Worm (Caenorhabditis elegans) whole organism, L3 larva: ENCODE data around the gene F22B7.9.
A peak's percentile ranks its signal among the peaks of the same experiment; 100 is the strongest.

Source experiments
- R02D3.7 ChIP-seq: fragments of 150-350 bp; optimal IDR thresholded peaks from 2 replicates; lab custom pipeline; 2014; ENCODE audit warnings: missing biosample characterization, missing genetic modification characterization
- ZK546.5 ChIP-seq: sonication (generic microtip); optimal IDR thresholded peaks from 2 replicates; lab custom pipeline; 2017; ENCODE audit warnings: missing biosample characterization, missing genetic modification characterization
- aly-2 ChIP-seq: fragments of 150-350 bp; optimal IDR thresholded peaks from 2 replicates; lab custom pipeline; 2014; ENCODE audit warnings: missing biosample characterization, missing genetic modification characterization
- ama-1 ChIP-seq: fragments of 150-350 bp; optimal IDR thresholded peaks from 2 replicates; lab custom pipeline; 2018
- ceh-16 ChIP-seq: sonication (generic microtip); optimal IDR thresholded peaks from 2 replicates; lab custom pipeline; 2017; ENCODE audit warnings: missing biosample characterization, missing genetic modification characterization
- ceh-28 ChIP-seq: fragments of 150-350 bp; optimal IDR thresholded peaks from 2 replicates; lab custom pipeline; 2014; ENCODE audit warnings: missing biosample characterization, missing genetic modification reagents, missing genetic modification characterization
- ceh-82 ChIP-seq: fragments of 150-350 bp; optimal IDR thresholded peaks from 2 replicates; lab custom pipeline; 2014; ENCODE audit warnings: missing biosample characterization, missing genetic modification characterization
- ceh-9 ChIP-seq: sonication (generic microtip); optimal IDR thresholded peaks from 2 replicates; lab custom pipeline; 2018; ENCODE audit warnings: missing biosample characterization, missing genetic modification characterization
- daf-12 ChIP-seq: fragments of 150-350 bp; optimal IDR thresholded peaks from 2 replicates; lab custom pipeline; 2014; ENCODE audit warnings: missing biosample characterization, missing genetic modification reagents, missing genetic modification characterization
- egl-27 ChIP-seq: sonication (generic microtip); optimal IDR thresholded peaks from 4 replicates; lab custom pipeline; 2017; ENCODE audit warnings: missing biosample characterization, missing genetic modification reagents, missing genetic modification characterization
- egl-5 ChIP-seq: fragments of 150-350 bp; optimal IDR thresholded peaks from 2 replicates; lab custom pipeline; 2017; ENCODE audit warnings: missing biosample characterization, missing genetic modification reagents, missing genetic modification characterization, inconsistent platforms
- elt-1 ChIP-seq: fragments of 150-350 bp; optimal IDR thresholded peaks from 2 replicates; lab custom pipeline; 2014; ENCODE audit warnings: missing biosample characterization, missing genetic modification characterization
- elt-2 ChIP-seq: sonication (generic microtip); optimal IDR thresholded peaks from 2 replicates; lab custom pipeline; 2016; ENCODE audit warnings: missing genetic modification reagents, mild to moderate bottlenecking, missing genetic modification characterization, missing compliant biosample characterization
- elt-3 ChIP-seq, 3 experiments: fragments of 150-350 bp in 1 of 3; sonication (generic microtip) in 2 of 3; optimal IDR thresholded peaks; 2 replicates in 2 of 3; 4 replicates in 1 of 3; lab custom pipeline; 2014 to 2017; ENCODE audit warnings: missing biosample characterization in 3 of 3, missing genetic modification characterization in 3 of 3
- eor-1 ChIP-seq, 2 experiments: fragments of 150-350 bp; optimal IDR thresholded peaks; 2 replicates each; lab custom pipeline; 2014 to 2018; ENCODE audit warnings: missing biosample characterization in 2 of 2, missing genetic modification characterization in 2 of 2
- fkh-10 ChIP-seq: sonication (generic microtip); optimal IDR thresholded peaks from 2 replicates; lab custom pipeline; 2017; ENCODE audit warnings: missing biosample characterization, missing genetic modification reagents, missing genetic modification characterization
- fkh-2 ChIP-seq: fragments of 150-350 bp; optimal IDR thresholded peaks from 2 replicates; lab custom pipeline; 2014; ENCODE audit warnings: missing biosample characterization, missing genetic modification reagents, missing genetic modification characterization
- fos-1 ChIP-seq: fragments of 150-350 bp; optimal IDR thresholded peaks from 2 replicates; lab custom pipeline; 2014; ENCODE audit warnings: missing biosample characterization, missing genetic modification characterization
- hmg-11 ChIP-seq: sonication (generic microtip); optimal IDR thresholded peaks from 2 replicates; lab custom pipeline; 2016; ENCODE audit warnings: missing genetic modification characterization, missing compliant biosample characterization
- jun-1 ChIP-seq: fragments of 150-350 bp; optimal IDR thresholded peaks from 2 replicates; lab custom pipeline; 2014; ENCODE audit warnings: missing biosample characterization, missing genetic modification reagents, missing genetic modification characterization
- lin-15B ChIP-seq: fragments of 150-350 bp; optimal IDR thresholded peaks from 2 replicates; lab custom pipeline; 2014; ENCODE audit warnings: missing biosample characterization, missing genetic modification characterization
- lin-39 ChIP-seq: fragments of 150-350 bp; optimal IDR thresholded peaks from 2 replicates; lab custom pipeline; 2018; ENCODE audit warnings: missing biosample characterization, missing genetic modification reagents, missing genetic modification characterization
- mdl-1 ChIP-seq: fragments of 150-350 bp; optimal IDR thresholded peaks from 2 replicates; lab custom pipeline; 2014; ENCODE audit warnings: missing biosample characterization, missing genetic modification characterization
- mml-1 ChIP-seq: fragments of 150-350 bp; sonication (generic microtip); optimal IDR thresholded peaks from 3 replicates; lab custom pipeline; 2014; ENCODE audit warnings: missing biosample characterization, missing genetic modification characterization
- nfya-1 ChIP-seq: sonication (generic microtip); optimal IDR thresholded peaks from 2 replicates; lab custom pipeline; 2017; ENCODE audit warnings: missing genetic modification characterization, mild to moderate bottlenecking, missing compliant biosample characterization, antibody characterized with exemption, moderate library complexity; ENCODE audit not compliant: insufficient read depth
- nhr-11 ChIP-seq: fragments of 150-350 bp; optimal IDR thresholded peaks from 2 replicates; lab custom pipeline; 2014; ENCODE audit warnings: missing biosample characterization, missing genetic modification characterization
- nhr-23 ChIP-seq: fragments of 150-350 bp; optimal IDR thresholded peaks from 2 replicates; lab custom pipeline; 2014; ENCODE audit warnings: missing biosample characterization, missing genetic modification reagents, missing genetic modification characterization
- nhr-237 ChIP-seq: fragments of 150-350 bp; optimal IDR thresholded peaks from 2 replicates; lab custom pipeline; 2014; ENCODE audit warnings: missing biosample characterization, missing genetic modification characterization
- nhr-25 ChIP-seq: sonication (generic microtip); optimal IDR thresholded peaks from 2 replicates; lab custom pipeline; 2017; ENCODE audit warnings: missing biosample characterization, missing genetic modification characterization
- nhr-28 ChIP-seq: fragments of 150-350 bp; optimal IDR thresholded peaks from 2 replicates; lab custom pipeline; 2014; ENCODE audit warnings: missing biosample characterization, missing genetic modification characterization
- nhr-43 ChIP-seq: sonication (generic microtip); optimal IDR thresholded peaks from 2 replicates; lab custom pipeline; 2016; ENCODE audit warnings: mild to moderate bottlenecking, missing genetic modification characterization, missing compliant biosample characterization; ENCODE audit not compliant: poor library complexity, severe bottlenecking
- nhr-77 ChIP-seq: fragments of 150-350 bp; optimal IDR thresholded peaks from 2 replicates; lab custom pipeline; 2014; ENCODE audit warnings: missing biosample characterization, missing genetic modification characterization
- pha-4 ChIP-seq: fragments of 150-350 bp; optimal IDR thresholded peaks from 2 replicates; lab custom pipeline; 2014; ENCODE audit warnings: missing biosample characterization, missing genetic modification reagents, missing genetic modification characterization
- pqm-1 ChIP-seq: fragments of 150-350 bp; optimal IDR thresholded peaks from 2 replicates; lab custom pipeline; 2017; ENCODE audit warnings: missing biosample characterization, missing genetic modification characterization, inconsistent platforms
- sea-2 ChIP-seq: fragments of 150-350 bp; sonication (generic microtip); optimal IDR thresholded peaks from 4 replicates; lab custom pipeline; 2014; ENCODE audit warnings: missing biosample characterization, missing genetic modification reagents, missing genetic modification characterization
- skn-1 ChIP-seq: fragments of 150-350 bp; optimal IDR thresholded peaks from 2 replicates; lab custom pipeline; 2014; ENCODE audit warnings: missing biosample characterization, missing genetic modification characterization
- snpc-4 ChIP-seq: fragments of 150-350 bp; optimal IDR thresholded peaks from 2 replicates; lab custom pipeline; 2014; ENCODE audit warnings: missing biosample characterization, missing genetic modification characterization
- tbx-2 ChIP-seq: sonication (generic microtip); optimal IDR thresholded peaks from 2 replicates; lab custom pipeline; 2016; ENCODE audit warnings: mild to moderate bottlenecking, missing genetic modification characterization, missing compliant biosample characterization
- unc-39 ChIP-seq: sonication (generic microtip); optimal IDR thresholded peaks from 4 replicates; lab custom pipeline; 2017; ENCODE audit warnings: missing biosample characterization, missing genetic modification characterization
- unc-62 ChIP-seq: fragments of 150-350 bp; sonication (generic microtip); optimal IDR thresholded peaks from 4 replicates; lab custom pipeline; 2014; ENCODE audit warnings: missing biosample characterization, missing genetic modification reagents, missing genetic modification characterization
- zag-1 ChIP-seq: fragments of 150-350 bp; optimal IDR thresholded peaks from 2 replicates; lab custom pipeline; 2014; ENCODE audit warnings: missing biosample characterization, missing genetic modification characterization
- ztf-11 ChIP-seq: fragments of 150-350 bp; optimal IDR thresholded peaks from 2 replicates; lab custom pipeline; 2014; ENCODE audit warnings: missing biosample characterization, missing genetic modification characterization
- ztf-4 ChIP-seq: fragments of 150-350 bp; optimal IDR thresholded peaks from 2 replicates; lab custom pipeline; 2014; ENCODE audit warnings: missing biosample characterization, missing genetic modification characterization

The F22B7.9 gene

ce11 chrIII:8697268-8697907, 43.7 kb upstream of the F22B7.9 start:
- no peak for TF ChIP-seq ztf-4 (tag; lab: Kevin White, UChicago)
- TF ChIP-seq pqm-1 = no peak
- TF ChIP-seq ZK546.5 (tag; lab: Kevin White, UChicago) = no peak
- no peak for TF ChIP-seq zag-1

- TF ChIP-seq egl-5 (no peak), ztf-11 (tag; lab: Kevin White, UChicago) (no peak), skn-1 (tag; lab: Kevin White, UChicago) (peak; percentile 2), nhr-28 (no peak), elt-2 (tag; lab: Kevin White, UChicago) (peak; percentile 36), pqm-1 (peak; percentile 33), fos-1 (peak; percentile 38), mml-1 (tag; lab: Kevin White, UChicago) (no peak), nhr-77 (no peak), nhr-237 (tag; lab: Kevin White, UChicago) (no peak), nhr-23 (tag; lab: Kevin White, UChicago) (peak; percentile 16), tbx-2 (no peak), ceh-9 (no peak), fkh-2 (tag; lab: Kevin White, UChicago) (no peak), hmg-11 (tag; lab: Kevin White, UChicago) (no peak), fkh-10 (GFP tag; lab: Kevin White, UChicago) (no peak), daf-12 (tag; lab: Kevin White, UChicago) (no peak), mdl-1 (no peak), sea-2 (GFP tag; lab: Kevin White, UChicago) (no peak), ztf-4 (tag; lab: Kevin White, UChicago) (no peak), ceh-16 (no peak), egl-27 (no peak), snpc-4 (tag; lab: Kevin White, UChicago) (no peak), nhr-11 (tag; lab: Kevin White, UChicago) (no peak), pha-4 (tag; lab: Kevin White, UChicago) (peak; percentile 38), ceh-28 (tag; lab: Kevin White, UChicago) (peak; percentile 7), unc-39 (tag; lab: Kevin White, UChicago) (no peak), eor-1 (tag; optimal IDR thresholded peaks at IDR 0.05; lab: Kevin White, UChicago) (no peak), lin-15B (tag; lab: Kevin White, UChicago) (peak; percentile 5), nfya-1 (tag; lab: Kevin White, UChicago) (peak; percentile 53), elt-3 (tag; optimal IDR thresholded peaks at IDR 0.05; lab: Kevin White, UChicago) (no peak), lin-39 (tag; lab: Kevin White, UChicago) (no peak), ceh-82 (tag; lab: Kevin White, UChicago) (no peak), nhr-43 (no peak), aly-2 (tag; lab: Kevin White, UChicago) (no peak), ama-1 (no peak), jun-1 (tag; lab: Kevin White, UChicago) (peak; percentile 37)
- TF ChIP-seq, all 47 proteins: peak for 10
Observed at ce11 chrIII:8696680-8697079, 43.0 kb upstream of the F22B7.9 start.

ce11 chrIII:8693322-8693721, 39.6 kb upstream of the F22B7.9 start, which contains the start of gene B0303.7:
Gene B0303.7, plus strand, starts transcription at chrIII:8693622.
- TF ChIP-seq pha-4 (tag; lab: Kevin White, UChicago) (peak; percentile 3), lin-39 (tag; lab: Kevin White, UChicago) (no peak)
- TF ChIP-seq, all 47 proteins: peak for 1

- no peak for TF ChIP-seq R02D3.7 (tag; lab: Kevin White, UChicago)
- TF ChIP-seq lin-15B (tag; lab: Kevin White, UChicago) = peak; percentile 67
- peak; percentile 77 for TF ChIP-seq nfya-1 (tag; lab: Kevin White, UChicago)
- no peak for TF ChIP-seq ceh-82 (tag; lab: Kevin White, UChicago)
- no peak for TF ChIP-seq unc-39 (tag; lab: Kevin White, UChicago)
- TF ChIP-seq ama-1 = no peak
- TF ChIP-seq nhr-43 = no peak
- TF ChIP-seq nhr-23 (tag; lab: Kevin White, UChicago) = peak; percentile 34
- no peak for TF ChIP-seq elt-1 (tag; lab: Kevin White, UChicago)
- no peak for TF ChIP-seq zag-1
- no peak for TF ChIP-seq nhr-77
- no peak for TF ChIP-seq mdl-1
- TF ChIP-seq nhr-237 (tag; lab: Kevin White, UChicago) = no peak
- TF ChIP-seq ztf-11 (tag; lab: Kevin White, UChicago) = no peak
- peak; percentile 74 for TF ChIP-seq skn-1 (tag; lab: Kevin White, UChicago)
- peak; percentile 40 for TF ChIP-seq lin-39 (tag; lab: Kevin White, UChicago)
- peak; percentile 66 for TF ChIP-seq snpc-4 (tag; lab: Kevin White, UChicago)
- TF ChIP-seq pha-4 (tag; lab: Kevin White, UChicago) = peak; percentile 88
- no peak for TF ChIP-seq ceh-16
- no peak for TF ChIP-seq egl-27
- peak; percentile 55 for TF ChIP-seq hmg-11 (tag; lab: Kevin White, UChicago)
- no peak for TF ChIP-seq nhr-11 (tag; lab: Kevin White, UChicago)
- peak; percentile 18 for TF ChIP-seq pqm-1
- no peak for TF ChIP-seq unc-62 (GFP tag; lab: Kevin White, UChicago)
- no peak for TF ChIP-seq elt-3 (tag; optimal IDR thresholded peaks at IDR 0.05; lab: Kevin White, UChicago)
- TF ChIP-seq ceh-28 (tag; lab: Kevin White, UChicago) = peak; percentile 54
- peak; percentile 10 for TF ChIP-seq nhr-25 (tag; lab: Kevin White, UChicago)
- peak; percentile 30 for TF ChIP-seq elt-2 (tag; lab: Kevin White, UChicago)
- TF ChIP-seq egl-5 = peak; percentile 49
Observed at ce11 chrIII:8689655-8690054, 35.9 kb upstream of the F22B7.9 start, which contains the start of gene B0303.4. Gene B0303.4, plus strand, starts transcription at chrIII:8689850.
